Worm (Caenorhabditis elegans) whole organism, midembryonic: Measurements from ENCODE around the gene ZK218.11.

Experiments
- T22C8.4 ChIP-seq: fragments of 200-800 bp; sonication (Bioruptor generic); IDR thresholded peaks from 2 replicates; pipeline ENCODE4 v1.3.6; 2022; ENCODE audit warnings: missing genetic modification characterization, missing compliant biosample characterization
- cog-1 ChIP-seq: sonication (generic microtip); optimal IDR thresholded peaks from 2 replicates; lab custom pipeline; 2016; ENCODE audit warnings: missing genetic modification characterization, missing compliant biosample characterization
- flt-1 ChIP-seq: fragments of 200-800 bp; sonication (Bioruptor generic); IDR thresholded peaks from 2 replicates; pipeline ENCODE4 v1.3.6; 2022; ENCODE audit warnings: missing genetic modification characterization, missing compliant biosample characterization
- klf-2 ChIP-seq: fragments of 200-800 bp; sonication (Bioruptor generic); conservative IDR thresholded peaks from 2 replicates; pipeline ENCODE4 v1.3.6; 2022; ENCODE audit warnings: missing genetic modification reagents, missing genetic modification characterization, missing compliant biosample characterization
- med-1 ChIP-seq: sonication (generic microtip); optimal IDR thresholded peaks from 2 replicates; lab custom pipeline; 2017; ENCODE audit warnings: missing genetic modification characterization, mild to moderate bottlenecking, missing compliant biosample characterization, antibody characterized with exemption, missing genetic modification reagents; ENCODE audit not compliant: insufficient read depth
- ref-1 ChIP-seq: fragments of 200-800 bp; sonication (Bioruptor generic); conservative IDR thresholded peaks from 2 replicates; pipeline ENCODE4 v1.3.6; 2022; ENCODE audit warnings: missing genetic modification reagents, missing genetic modification characterization, missing compliant biosample characterization
- tab-1 ChIP-seq: fragments of 200-800 bp; sonication (Bioruptor generic); IDR thresholded peaks from 2 replicates; pipeline ENCODE4 v1.3.6; 2022; ENCODE audit warnings: missing genetic modification characterization, missing compliant biosample characterization
- ztf-23 ChIP-seq: fragments of 200-800 bp; sonication (Bioruptor generic); IDR thresholded peaks from 2 replicates; pipeline ENCODE4 v1.3.6; 2022; ENCODE audit warnings: missing genetic modification reagents, missing genetic modification characterization, missing compliant biosample characterization
- ztf-29 ChIP-seq: fragments of 200-800 bp; sonication (Bioruptor generic); IDR thresholded peaks from 2 replicates; pipeline ENCODE4 v1.3.6; 2022; ENCODE audit warnings: missing genetic modification reagents, missing genetic modification characterization, missing compliant biosample characterization

The ZK218.11 gene

ce11 chrV:17094568-17094967 is 13.6 kb downstream of the ZK218.11 start:
- TF ChIP-seq ztf-23 (GFP tag; lab: Robert Waterston, UW) (no peak), T22C8.4 (GFP tag; lab: Robert Waterston, UW) (no peak), cog-1 (tag; lab: Kevin White, UChicago) (no peak), ref-1 (GFP tag; lab: Robert Waterston, UW) (no peak), flt-1 (GFP tag; lab: Robert Waterston, UW) (no peak), tab-1 (GFP tag; lab: Robert Waterston, UW) (no peak), med-1 (GFP tag; lab: Kevin White, UChicago) (no peak), ztf-29 (GFP tag; lab: Robert Waterston, UW) (no peak), klf-2 (GFP tag; lab: Robert Waterston, UW) (no peak)

DNA sequence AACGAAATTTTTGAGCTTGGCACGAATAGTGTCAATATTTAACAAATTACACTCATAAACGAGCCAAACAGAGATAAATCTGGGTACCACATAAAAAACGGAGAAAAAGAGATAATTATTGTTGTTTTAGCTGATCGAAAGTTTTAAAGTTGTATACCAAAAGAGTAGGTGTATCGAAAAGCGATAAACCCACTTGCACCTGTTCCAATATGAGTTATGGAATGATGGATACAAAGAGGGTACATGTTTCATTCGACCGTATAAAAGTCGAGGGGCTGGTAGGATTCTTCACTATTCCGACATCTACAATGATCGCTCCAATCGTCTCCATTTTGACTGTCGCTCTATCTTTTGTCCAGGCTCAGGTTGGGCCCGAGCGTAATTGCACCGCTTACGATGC is 15.9 kb downstream of the ZK218.11 start, which contains the start of gene ZK218.1:
Gene ZK218.1 (plus strand): TSS at position 301 of the 400 bp plus-strand sequence.
- no peak for TF ChIP-seq ztf-29 (GFP tag; lab: Robert Waterston, UW)
- no peak for TF ChIP-seq ztf-23 (GFP tag; lab: Robert Waterston, UW)
- TF ChIP-seq T22C8.4 (GFP tag; lab: Robert Waterston, UW): no peak
- TF ChIP-seq flt-1 (GFP tag; lab: Robert Waterston, UW): no peak
- no peak for TF ChIP-seq ref-1 (GFP tag; lab: Robert Waterston, UW)
- TF ChIP-seq klf-2 (GFP tag; lab: Robert Waterston, UW): no peak
- no peak for TF ChIP-seq med-1 (GFP tag; lab: Kevin White, UChicago)
- TF ChIP-seq tab-1 (GFP tag; lab: Robert Waterston, UW): no peak

- TF ChIP-seq cog-1 (tag; lab: Kevin White, UChicago) (no peak), tab-1 (GFP tag; lab: Robert Waterston, UW) (no peak), ztf-23 (GFP tag; lab: Robert Waterston, UW) (no peak), klf-2 (GFP tag; lab: Robert Waterston, UW) (no peak), flt-1 (GFP tag; lab: Robert Waterston, UW) (no peak), ref-1 (GFP tag; lab: Robert Waterston, UW) (no peak), T22C8.4 (GFP tag; lab: Robert Waterston, UW) (no peak), med-1 (GFP tag; lab: Kevin White, UChicago) (no peak), ztf-29 (GFP tag; lab: Robert Waterston, UW) (no peak)
Measured at ce11 chrV:17089931-17090429, 18.2 kb downstream of the ZK218.11 start, which contains the start of gene srh-237. srh-237 (plus strand) TSS chrV:17090379.

- TF ChIP-seq tab-1 (GFP tag; lab: Robert Waterston, UW) (no peak), T22C8.4 (GFP tag; lab: Robert Waterston, UW) (no peak), med-1 (GFP tag; lab: Kevin White, UChicago) (no peak), ztf-23 (GFP tag; lab: Robert Waterston, UW) (no peak), ref-1 (GFP tag; lab: Robert Waterston, UW) (no peak), ztf-29 (GFP tag; lab: Robert Waterston, UW) (no peak), klf-2 (GFP tag; lab: Robert Waterston, UW) (no peak), flt-1 (GFP tag; lab: Robert Waterston, UW) (no peak), cog-1 (tag; lab: Kevin White, UChicago) (no peak)
Measured at ce11 chrV:17089342-17089741, 18.9 kb downstream of the ZK218.11 start, which contains the start of gene T05E12.6. T05E12.6 (minus strand) TSS chrV:17089442.

DNA sequence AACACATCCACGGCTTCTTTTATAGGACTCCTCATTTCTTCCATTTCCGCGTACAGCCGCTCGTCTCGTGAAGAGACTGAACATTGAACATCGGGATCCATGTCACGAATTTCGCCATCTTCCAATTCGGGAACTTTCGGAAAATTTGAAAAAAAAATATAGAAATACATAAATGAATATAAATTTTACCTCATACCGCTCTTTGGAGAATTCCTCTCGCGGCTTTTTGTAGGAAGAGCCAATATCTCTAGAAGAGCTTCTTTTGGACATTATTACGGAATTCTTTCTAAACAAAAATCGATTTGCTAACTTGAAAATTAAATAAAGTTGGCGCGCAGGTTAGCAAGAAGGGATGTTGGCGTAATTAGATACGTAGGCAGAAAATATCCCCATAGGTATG is 25.5 kb downstream of the ZK218.11 start, which contains the start of gene T05E12.9:
Gene T05E12.9 (minus strand): TSS at position 101 of the 400 bp plus-strand sequence.
- TF ChIP-seq tab-1 (GFP tag; lab: Robert Waterston, UW): no peak
- no peak for TF ChIP-seq T22C8.4 (GFP tag; lab: Robert Waterston, UW)
- TF ChIP-seq ref-1 (GFP tag; lab: Robert Waterston, UW): no peak
- TF ChIP-seq klf-2 (GFP tag; lab: Robert Waterston, UW): no peak
- TF ChIP-seq cog-1 (tag; lab: Kevin White, UChicago): no peak
- no peak for TF ChIP-seq ztf-29 (GFP tag; lab: Robert Waterston, UW)
- TF ChIP-seq flt-1 (GFP tag; lab: Robert Waterston, UW): no peak
- TF ChIP-seq med-1 (GFP tag; lab: Kevin White, UChicago): no peak
- TF ChIP-seq ztf-23 (GFP tag; lab: Robert Waterston, UW): no peak

DNA sequence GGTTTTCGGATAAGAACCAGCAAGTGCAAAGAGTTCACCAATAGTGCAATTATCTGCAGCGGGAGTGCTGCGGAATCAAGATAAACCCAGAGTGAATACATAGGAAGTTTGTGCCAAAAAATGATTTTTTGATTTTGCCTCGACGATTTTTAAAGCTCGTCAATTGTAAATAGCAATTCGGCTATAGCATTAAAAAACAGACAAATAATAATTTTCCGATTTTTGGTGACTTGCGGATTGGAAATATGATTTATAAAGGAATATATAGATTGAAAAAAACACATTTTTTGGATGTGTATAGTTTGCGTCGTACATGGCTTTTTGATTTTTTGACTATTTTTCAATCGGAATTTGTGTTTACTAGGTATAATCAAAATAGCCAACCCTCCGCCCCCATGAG is 28.4 kb downstream of the ZK218.11 start, which contains the start of gene srw-20:
Gene srw-20 (minus strand): TSS at position 101 of the 400 bp plus-strand sequence.
- no peak for TF ChIP-seq flt-1 (GFP tag; lab: Robert Waterston, UW)
- no peak for TF ChIP-seq ref-1 (GFP tag; lab: Robert Waterston, UW)
- TF ChIP-seq med-1 (GFP tag; lab: Kevin White, UChicago): no peak
- no peak for TF ChIP-seq klf-2 (GFP tag; lab: Robert Waterston, UW)
- no peak for TF ChIP-seq ztf-23 (GFP tag; lab: Robert Waterston, UW)
- TF ChIP-seq T22C8.4 (GFP tag; lab: Robert Waterston, UW): no peak
- TF ChIP-seq ztf-29 (GFP tag; lab: Robert Waterston, UW): no peak
- TF ChIP-seq cog-1 (tag; lab: Kevin White, UChicago): no peak
- TF ChIP-seq tab-1 (GFP tag; lab: Robert Waterston, UW): no peak

ce11 chrV:17077889-17078288 is 30.3 kb downstream of the ZK218.11 start, which contains the start of gene T05E12.3:
T05E12.3 (minus strand) TSS chrV:17077989.
- TF ChIP-seq T22C8.4 (GFP tag; lab: Robert Waterston, UW) (no peak), ztf-29 (GFP tag; lab: Robert Waterston, UW) (no peak), med-1 (GFP tag; lab: Kevin White, UChicago) (no peak), tab-1 (GFP tag; lab: Robert Waterston, UW) (no peak), ztf-23 (GFP tag; lab: Robert Waterston, UW) (no peak), klf-2 (GFP tag; lab: Robert Waterston, UW) (no peak), ref-1 (GFP tag; lab: Robert Waterston, UW) (no peak), cog-1 (tag; lab: Kevin White, UChicago) (no peak), flt-1 (GFP tag; lab: Robert Waterston, UW) (no peak)

DNA sequence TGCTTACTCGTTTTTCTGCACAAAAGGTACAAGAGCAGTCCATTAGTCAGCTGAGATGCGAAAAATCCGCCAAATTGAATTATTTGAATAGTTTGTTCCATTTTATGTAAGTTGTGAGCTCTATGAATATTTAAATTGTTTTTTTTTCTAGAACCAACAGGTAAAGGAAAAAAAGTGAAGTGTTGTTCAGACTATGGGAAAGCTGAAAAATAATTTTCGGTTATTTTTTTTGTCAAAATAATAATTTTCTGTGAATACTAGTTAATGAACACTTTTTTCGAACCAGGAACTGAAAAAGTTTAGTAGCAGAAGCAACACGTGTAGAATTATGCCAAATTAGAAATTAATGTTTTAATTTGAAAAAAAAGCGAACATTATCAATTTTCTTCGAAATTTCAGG is 32.3 kb downstream of the ZK218.11 start, which contains the start of gene str-125:
Gene str-125 (minus strand): TSS at position 101 of the 400 bp plus-strand sequence.
- TF ChIP-seq T22C8.4 (GFP tag; lab: Robert Waterston, UW) (no peak), cog-1 (tag; lab: Kevin White, UChicago) (no peak), ref-1 (GFP tag; lab: Robert Waterston, UW) (no peak), ztf-29 (GFP tag; lab: Robert Waterston, UW) (no peak), ztf-23 (GFP tag; lab: Robert Waterston, UW) (no peak), tab-1 (GFP tag; lab: Robert Waterston, UW) (no peak), klf-2 (GFP tag; lab: Robert Waterston, UW) (no peak), flt-1 (GFP tag; lab: Robert Waterston, UW) (no peak), med-1 (GFP tag; lab: Kevin White, UChicago) (no peak)
